Worm (Caenorhabditis elegans) whole organism, late embryonic: ENCODE results near the gene C36E8.4.

Source experiments
- C08G9.2 ChIP-seq: sonication (generic microtip); optimal IDR thresholded peaks from 2 replicates; lab custom pipeline; 2016; ENCODE audit warnings: mild to moderate bottlenecking, missing genetic modification characterization, moderate library complexity, missing compliant biosample characterization
- C38D4.7 ChIP-seq: fragments of 200-800 bp; sonication (Bioruptor generic); optimal IDR thresholded peaks from 2 replicates; lab custom pipeline; 2018; ENCODE audit warnings: mild to moderate bottlenecking, missing genetic modification characterization, moderate library complexity, missing compliant biosample characterization
- F13H6.1 ChIP-seq: sonication (generic microtip); optimal IDR thresholded peaks from 2 replicates; lab custom pipeline; 2016; ENCODE audit warnings: missing genetic modification characterization, missing compliant biosample characterization
- K09A11.1 ChIP-seq: sonication (generic microtip); optimal IDR thresholded peaks from 2 replicates; lab custom pipeline; 2017; ENCODE audit warnings: antibody characterized with exemption, mild to moderate bottlenecking, missing genetic modification characterization, missing compliant biosample characterization; ENCODE audit not compliant: insufficient read depth
- T23F11.4 ChIP-seq: fragments of 200-800 bp; sonication (Bioruptor generic); optimal IDR thresholded peaks from 2 replicates; lab custom pipeline; 2018; ENCODE audit warnings: mild to moderate bottlenecking, missing genetic modification characterization, missing compliant biosample characterization
- ama-1 ChIP-seq: fragments of 150-350 bp; optimal IDR thresholded peaks from 2 replicates; lab custom pipeline; 2014
- ceh-14 ChIP-seq: sonication (generic microtip); optimal IDR thresholded peaks from 2 replicates; lab custom pipeline; 2016; ENCODE audit warnings: missing genotype, missing genetic modification characterization, missing compliant biosample characterization
- ceh-18 ChIP-seq: sonication (generic microtip); optimal IDR thresholded peaks from 2 replicates; lab custom pipeline; 2016; ENCODE audit warnings: missing genetic modification characterization, missing compliant biosample characterization
- ceh-19 ChIP-seq: fragments of 200-800 bp; sonication (Bioruptor generic); optimal IDR thresholded peaks from 2 replicates; lab custom pipeline; 2018; ENCODE audit warnings: mild to moderate bottlenecking, missing genetic modification characterization, missing compliant biosample characterization
- ceh-22 ChIP-seq: sonication (generic microtip); optimal IDR thresholded peaks from 2 replicates; lab custom pipeline; 2017; ENCODE audit warnings: missing biosample characterization, missing genetic modification characterization
- ceh-24 ChIP-seq: sonication (generic microtip); optimal IDR thresholded peaks from 2 replicates; lab custom pipeline; 2016; ENCODE audit warnings: mild to moderate bottlenecking, missing genetic modification characterization, missing compliant biosample characterization
- ceh-45 ChIP-seq: fragments of 200-800 bp; sonication (Bioruptor generic); IDR thresholded peaks from 2 replicates; pipeline ENCODE4 v1.3.6; 2022; ENCODE audit warnings: missing genetic modification reagents, missing genetic modification characterization, missing compliant biosample characterization
- ceh-9 ChIP-seq: sonication (generic microtip); optimal IDR thresholded peaks from 2 replicates; lab custom pipeline; 2016; ENCODE audit warnings: mild to moderate bottlenecking, missing genetic modification characterization, inconsistent platforms, missing compliant biosample characterization
- dmd-4 ChIP-seq: sonication (generic microtip); optimal IDR thresholded peaks from 2 replicates; lab custom pipeline; 2016; ENCODE audit warnings: borderline replicate concordance, missing genetic modification characterization, missing compliant biosample characterization
- dve-1 ChIP-seq: sonication (generic microtip); optimal IDR thresholded peaks from 2 replicates; lab custom pipeline; 2017; ENCODE audit warnings: antibody characterized with exemption, mild to moderate bottlenecking, missing genetic modification characterization, missing compliant biosample characterization
- ets-4 ChIP-seq: sonication (generic microtip); optimal IDR thresholded peaks from 2 replicates; lab custom pipeline; 2016; ENCODE audit warnings: missing genetic modification characterization, missing compliant biosample characterization
- eyg-1 ChIP-seq: sonication (generic microtip); optimal IDR thresholded peaks from 2 replicates; lab custom pipeline; 2016; ENCODE audit warnings: missing genotype, missing genetic modification characterization, missing compliant biosample characterization
- fax-1 ChIP-seq: sonication (generic microtip); optimal IDR thresholded peaks from 2 replicates; lab custom pipeline; 2016; ENCODE audit warnings: missing genotype, missing genetic modification characterization, missing compliant biosample characterization
- fkh-10 ChIP-seq: fragments of 150-350 bp; optimal IDR thresholded peaks from 2 replicates; lab custom pipeline; 2014; ENCODE audit warnings: missing biosample characterization, missing genetic modification reagents, missing genetic modification characterization
- gmeb-2 ChIP-seq: sonication (generic microtip); optimal IDR thresholded peaks from 2 replicates; lab custom pipeline; 2016; ENCODE audit warnings: missing genetic modification characterization, inconsistent platforms, missing compliant biosample characterization
- hlh-13 ChIP-seq: fragments of 200-800 bp; sonication (Bioruptor generic); optimal IDR thresholded peaks from 2 replicates; lab custom pipeline; 2018; ENCODE audit warnings: mild to moderate bottlenecking, missing genetic modification characterization, missing compliant biosample characterization
- hlh-15 ChIP-seq: sonication (generic microtip); optimal IDR thresholded peaks from 2 replicates; lab custom pipeline; 2016; ENCODE audit warnings: missing genetic modification characterization, missing compliant biosample characterization
- hlh-30 ChIP-seq: sonication (generic microtip); optimal IDR thresholded peaks from 2 replicates; lab custom pipeline; 2017; ENCODE audit warnings: antibody characterized with exemption, missing genetic modification characterization, missing compliant biosample characterization; ENCODE audit not compliant: insufficient read depth
- hlh-6 ChIP-seq: sonication (generic microtip); optimal IDR thresholded peaks from 2 replicates; lab custom pipeline; 2016; ENCODE audit warnings: missing genotype, missing genetic modification characterization, missing compliant biosample characterization
- hlh-8 ChIP-seq: sonication (generic microtip); optimal IDR thresholded peaks from 2 replicates; lab custom pipeline; 2016; ENCODE audit warnings: missing genotype, missing genetic modification characterization, missing compliant biosample characterization
- nfya-1 ChIP-seq: sonication (generic microtip); optimal IDR thresholded peaks from 2 replicates; lab custom pipeline; 2017; ENCODE audit warnings: missing genetic modification characterization, mild to moderate bottlenecking, missing compliant biosample characterization, antibody characterized with exemption, moderate library complexity
- nhr-11 ChIP-seq: fragments of 150-350 bp; optimal IDR thresholded peaks from 2 replicates; lab custom pipeline; 2014; ENCODE audit warnings: missing biosample characterization, missing genetic modification characterization
- npax-4 ChIP-seq: sonication (generic microtip); optimal IDR thresholded peaks from 2 replicates; lab custom pipeline; 2016; ENCODE audit warnings: missing genetic modification characterization, missing compliant biosample characterization
- odd-2 ChIP-seq: sonication (generic microtip); optimal IDR thresholded peaks from 2 replicates; lab custom pipeline; 2017; ENCODE audit warnings: antibody characterized with exemption, mild to moderate bottlenecking, missing genetic modification characterization, missing compliant biosample characterization
- pax-1 ChIP-seq: fragments of 150-350 bp; optimal IDR thresholded peaks from 2 replicates; lab custom pipeline; 2014; ENCODE audit warnings: missing biosample characterization, missing genetic modification characterization
- pha-4 ChIP-seq: fragments of 150-350 bp; optimal IDR thresholded peaks from 2 replicates; lab custom pipeline; 2018; ENCODE audit warnings: missing biosample characterization, missing genetic modification reagents, missing genetic modification characterization
- sox-4 ChIP-seq: sonication (generic microtip); optimal IDR thresholded peaks from 2 replicates; lab custom pipeline; 2017; ENCODE audit warnings: mild to moderate bottlenecking, missing genetic modification characterization, inconsistent platforms, missing compliant biosample characterization
- syd-9 ChIP-seq: sonication (generic microtip); optimal IDR thresholded peaks from 2 replicates; lab custom pipeline; 2016; ENCODE audit warnings: mild to moderate bottlenecking, missing genetic modification characterization, moderate library complexity, missing compliant biosample characterization
- tbx-2 ChIP-seq: sonication (generic microtip); optimal IDR thresholded peaks from 2 replicates; lab custom pipeline; 2016; ENCODE audit warnings: missing genetic modification characterization, missing compliant biosample characterization
- zip-5 ChIP-seq: sonication (generic microtip); optimal IDR thresholded peaks from 2 replicates; lab custom pipeline; 2016; ENCODE audit warnings: missing genetic modification characterization, missing compliant biosample characterization

C36E8.4 gene

ce11 chrIII:3972687-3973086 is 39.4 kb upstream of the C36E8.4 start, which contains the start of gene R10E9.4:
TSS of gene R10E9.4 (minus strand) at chrIII:3972787.
- TF ChIP-seq hlh-6 (no peak), eyg-1 (tag; lab: Kevin White, UChicago) (no peak), ceh-22 (tag; lab: Kevin White, UChicago) (no peak), gmeb-2 (no peak), ceh-19 (GFP tag; lab: Kevin White, UChicago) (no peak), ceh-18 (tag; lab: Kevin White, UChicago) (no peak), dve-1 (tag; lab: Kevin White, UChicago) (no peak), hlh-8 (no peak), nfya-1 (tag; lab: Kevin White, UChicago) (no peak), pha-4 (tag; lab: Kevin White, UChicago) (no peak), hlh-13 (GFP tag; lab: Kevin White, UChicago) (no peak), C08G9.2 (tag; lab: Kevin White, UChicago) (no peak), ceh-24 (tag; lab: Kevin White, UChicago) (no peak), ama-1 (lab: Kevin White, UChicago) (no peak), F13H6.1 (no peak), C38D4.7 (no peak), nhr-11 (tag; lab: Kevin White, UChicago) (no peak), fkh-10 (GFP tag; lab: Kevin White, UChicago) (no peak), fax-1 (tag; lab: Kevin White, UChicago) (no peak), hlh-30 (tag; lab: Kevin White, UChicago) (no peak)

ce11 chrIII:3974503-3974902 is 37.6 kb upstream of the C36E8.4 start:
- TF ChIP-seq ceh-9 (tag; lab: Kevin White, UChicago), result no peak
- TF ChIP-seq nfya-1 (tag; lab: Kevin White, UChicago), result peak; percentile 79
- TF ChIP-seq, all 69 proteins: peak for 1

- TF ChIP-seq ets-4, result no peak
- no peak for TF ChIP-seq npax-4 (tag; lab: Kevin White, UChicago)
- no peak for TF ChIP-seq hlh-15
- no peak for TF ChIP-seq tbx-2 (tag; lab: Kevin White, UChicago)
Observed at ce11 chrIII:3975008-3975407, 37.1 kb upstream of the C36E8.4 start.

ce11 chrIII:3976291-3976690 is 35.8 kb upstream of the C36E8.4 start, which contains the start of gene msi-1:
TSS of gene msi-1 (minus strand) at chrIII:3976391.
- TF ChIP-seq pax-1 (tag; lab: Kevin White, UChicago) (no peak), ceh-22 (tag; lab: Kevin White, UChicago) (no peak), fkh-10 (GFP tag; lab: Kevin White, UChicago) (no peak), ceh-45 (GFP tag; lab: Robert Waterston, UW) (no peak), sox-4 (tag; lab: Kevin White, UChicago) (no peak), dmd-4 (tag; lab: Kevin White, UChicago) (no peak), zip-5 (no peak), K09A11.1 (tag; lab: Kevin White, UChicago) (no peak)
- TF ChIP-seq, all 69 proteins: peak for 0

DNA sequence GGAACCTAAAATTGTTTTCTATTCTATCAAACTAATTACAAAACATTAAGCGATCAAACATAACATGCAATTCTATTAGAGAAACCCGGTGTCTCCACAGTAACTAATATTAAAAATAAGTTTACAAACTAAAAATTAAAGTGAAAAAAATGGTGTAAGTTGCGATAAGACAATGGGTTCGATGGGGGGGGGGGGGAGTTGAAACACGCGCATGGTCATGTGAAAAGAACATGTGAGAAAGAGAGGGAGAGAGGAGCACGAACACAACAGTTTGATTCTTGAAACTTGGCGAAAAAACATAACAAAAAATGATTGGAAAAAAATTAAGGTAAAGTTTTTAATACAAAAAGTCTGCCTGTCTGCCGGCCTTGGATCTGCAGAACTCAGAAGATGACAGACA is 35.1 kb upstream of the C36E8.4 start:
- TF ChIP-seq C08G9.2 (tag; lab: Kevin White, UChicago) (no peak), sox-4 (tag; lab: Kevin White, UChicago) (no peak), ceh-14 (no peak), K09A11.1 (tag; lab: Kevin White, UChicago) (no peak)
- TF ChIP-seq, all 69 proteins: peak for 0

DNA sequence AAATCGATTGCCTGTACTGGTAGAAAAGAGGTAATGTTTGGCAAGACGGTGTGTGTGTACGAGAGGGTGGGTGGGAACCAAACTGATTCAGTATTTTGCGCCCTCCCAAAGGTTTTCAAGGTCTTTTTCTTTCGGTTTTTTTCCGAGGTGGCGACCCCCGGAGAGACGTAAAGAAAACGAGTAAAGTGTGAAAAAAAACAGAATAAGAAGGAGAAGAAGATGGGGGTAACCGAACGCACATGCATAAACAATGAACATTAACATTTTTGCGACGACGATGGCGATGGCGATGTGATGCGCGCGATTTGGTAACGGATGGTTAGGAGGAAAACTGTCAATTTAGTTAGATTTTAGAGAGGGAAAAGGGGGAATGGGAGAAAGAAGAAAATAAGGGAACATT is 33.7 kb upstream of the C36E8.4 start:
- TF ChIP-seq odd-2 (no peak), hlh-6 (no peak), T23F11.4 (GFP tag; lab: Kevin White, UChicago) (no peak), syd-9 (tag; lab: Kevin White, UChicago) (no peak)
